Worm (Caenorhabditis elegans): ENCODE results near the gene K03B8.11.

DNA sequence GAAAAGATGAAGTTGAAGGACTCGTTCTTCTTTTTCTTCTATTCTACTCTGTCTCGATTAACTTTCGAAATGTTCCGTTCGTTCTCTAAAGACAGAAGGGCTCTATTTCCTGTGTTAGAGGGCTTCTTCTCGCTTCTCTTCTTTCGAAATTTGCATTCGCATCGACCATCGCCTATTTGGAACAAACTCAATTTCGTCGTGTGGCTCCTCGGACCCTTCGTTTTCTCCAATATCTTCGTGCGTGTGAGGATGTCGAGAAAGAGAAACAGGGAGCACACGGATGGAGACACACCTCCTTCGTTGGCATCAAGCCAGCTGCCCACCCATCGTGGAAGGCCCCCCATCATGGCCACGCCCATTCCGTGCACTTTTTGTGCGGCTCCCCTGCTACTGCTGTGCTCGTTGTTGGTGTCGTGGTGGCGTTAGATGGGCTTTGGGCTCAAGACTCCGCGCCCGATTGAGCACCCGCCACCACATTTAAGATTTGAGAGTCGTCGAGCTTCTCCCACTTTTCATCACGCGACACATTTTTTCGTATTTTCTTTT lies 49.1 kb downstream of the K03B8.11 start:
- TF ChIP-seq dao-5 (tag; optimal IDR thresholded peaks at IDR 0.05) (no peak), him-1 (tag; optimal IDR thresholded peaks at IDR 0.05) (no peak), W03F9.2 (tag; optimal IDR thresholded peaks at IDR 0.05) (no peak)
